Worm (Caenorhabditis elegans) whole organism, late embryonic: ENCODE data around the gene K06H6.2.

Source experiments
- ceh-2 ChIP-seq: sonication (generic microtip); optimal IDR thresholded peaks from 2 replicates; lab custom pipeline; 2016; ENCODE audit warnings: missing genotype, missing genetic modification characterization, missing compliant biosample characterization
- ceh-30 ChIP-seq: fragments of 150-350 bp; optimal IDR thresholded peaks from 2 replicates; lab custom pipeline; 2014; ENCODE audit warnings: missing biosample characterization, missing genetic modification characterization
- ceh-45 ChIP-seq: fragments of 200-800 bp; sonication (Bioruptor generic); IDR thresholded peaks from 2 replicates; pipeline ENCODE4 v1.3.6; 2022; ENCODE audit warnings: missing genetic modification reagents, missing genetic modification characterization, missing compliant biosample characterization
- ceh-48 ChIP-seq: sonication (generic microtip); optimal IDR thresholded peaks from 2 replicates; lab custom pipeline; 2016; ENCODE audit warnings: missing genetic modification characterization, inconsistent platforms, missing compliant biosample characterization
- che-1 ChIP-seq: sonication (generic microtip); optimal IDR thresholded peaks from 2 replicates; lab custom pipeline; 2016; ENCODE audit warnings: mild to moderate bottlenecking, missing genetic modification characterization, missing compliant biosample characterization
- elt-2 ChIP-seq: sonication (generic microtip); optimal IDR thresholded peaks from 2 replicates; lab custom pipeline; 2016; ENCODE audit warnings: missing genetic modification reagents, missing genetic modification characterization, missing compliant biosample characterization
- ets-4 ChIP-seq: sonication (generic microtip); optimal IDR thresholded peaks from 2 replicates; lab custom pipeline; 2016; ENCODE audit warnings: missing genetic modification characterization, missing compliant biosample characterization
- fkh-10 ChIP-seq: fragments of 150-350 bp; optimal IDR thresholded peaks from 2 replicates; lab custom pipeline; 2014; ENCODE audit warnings: missing biosample characterization, missing genetic modification reagents, missing genetic modification characterization
- pat-9 ChIP-seq: fragments of 200-800 bp; sonication (Bioruptor generic); optimal IDR thresholded peaks from 2 replicates; lab custom pipeline; 2018; ENCODE audit warnings: mild to moderate bottlenecking, missing genetic modification characterization, moderate library complexity, missing compliant biosample characterization
- pax-1 ChIP-seq: fragments of 150-350 bp; optimal IDR thresholded peaks from 2 replicates; lab custom pipeline; 2014; ENCODE audit warnings: missing biosample characterization, missing genetic modification characterization
- pha-4 ChIP-seq: fragments of 150-350 bp; optimal IDR thresholded peaks from 2 replicates; lab custom pipeline; 2018; ENCODE audit warnings: missing biosample characterization, missing genetic modification reagents, missing genetic modification characterization
- pros-1 ChIP-seq: fragments of 150-350 bp; optimal IDR thresholded peaks from 2 replicates; lab custom pipeline; 2014; ENCODE audit warnings: missing biosample characterization, missing genetic modification reagents, missing genetic modification characterization
- syd-9 ChIP-seq: sonication (generic microtip); optimal IDR thresholded peaks from 2 replicates; lab custom pipeline; 2016; ENCODE audit warnings: mild to moderate bottlenecking, missing genetic modification characterization, moderate library complexity, missing compliant biosample characterization
- tbx-2 ChIP-seq: sonication (generic microtip); optimal IDR thresholded peaks from 2 replicates; lab custom pipeline; 2016; ENCODE audit warnings: missing genetic modification characterization, missing compliant biosample characterization

- TF ChIP-seq ceh-30 (tag; lab: Kevin White, UChicago) (no peak), ets-4 (tag; lab: Kevin White, UChicago) (no peak), elt-2 (tag; lab: Kevin White, UChicago) (no peak), pat-9 (tag; lab: Kevin White, UChicago) (no peak), ceh-2 (tag; lab: Kevin White, UChicago) (no peak), ceh-48 (no peak), pros-1 (no peak), tbx-2 (no peak), ceh-45 (GFP tag; lab: Robert Waterston, UW) (no peak), pax-1 (tag; lab: Kevin White, UChicago) (no peak), syd-9 (no peak), che-1 (no peak), fkh-10 (GFP tag; lab: Kevin White, UChicago) (no peak), pha-4 (no peak)
These were observed 32.3 kb downstream of the K06H6.2 start for ce11 chrV:617917-618316.
